Worm (Caenorhabditis elegans): ENCODE results near the gene ceh-22.
A peak's percentile ranks its signal among the peaks of the same experiment; 100 is the strongest.

ce11 chrV:10711829-10712607 lies 40.3 kb downstream of the ceh-22 start:
- TF ChIP-seq unc-62 (GFP tag; optimal IDR thresholded peaks at IDR 0.05) (no peak), pqm-1 (tag; optimal IDR thresholded peaks at IDR 0.05) (no peak), lin-13 (GFP tag; optimal IDR thresholded peaks at IDR 0.05) (no peak), elt-3 (tag; optimal IDR thresholded peaks at IDR 0.05) (peak in 1 of 6 experiments; percentile 10), lin-39 (tag; optimal IDR thresholded peaks at IDR 0.05) (no peak), snpc-4 (tag; optimal IDR thresholded peaks at IDR 0.05) (no peak), fkh-10 (GFP tag; optimal IDR thresholded peaks at IDR 0.05) (no peak)
